Fruit fly (Drosophila melanogaster) whole organism, wandering third instar larva: ENCODE results near the gene CycJ.

Experiments
- Dfd ChIP-seq: fragments of >200 bp; optimal IDR thresholded peaks from 2 replicates; lab custom pipeline; 2017; ENCODE audit warnings: missing biosample characterization, missing genetic modification characterization
- HLH106 ChIP-seq: fragments of 200-800 bp; optimal IDR thresholded peaks from 3 replicates; lab custom pipeline; 2019; ENCODE audit warnings: missing biosample characterization, mild to moderate bottlenecking, missing genetic modification characterization, moderate library complexity
- Hr78 ChIP-seq: fragments of >200 bp; optimal IDR thresholded peaks from 2 replicates; lab custom pipeline; 2017; ENCODE audit warnings: missing biosample characterization, missing genetic modification characterization
- Myc ChIP-seq: fragments of >200 bp; optimal IDR thresholded peaks from 2 replicates; lab custom pipeline; 2017
- h ChIP-seq: fragments of 200-800 bp; sonication (Bioruptor generic); optimal IDR thresholded peaks from 3 replicates; lab custom pipeline; 2016; ENCODE audit warnings: missing biosample characterization, mild to moderate bottlenecking, missing genetic modification characterization
- usp ChIP-seq: fragments of >200 bp; optimal IDR thresholded peaks from 2 replicates; lab custom pipeline; 2017; ENCODE audit warnings: missing biosample characterization, missing genetic modification characterization

DNA sequence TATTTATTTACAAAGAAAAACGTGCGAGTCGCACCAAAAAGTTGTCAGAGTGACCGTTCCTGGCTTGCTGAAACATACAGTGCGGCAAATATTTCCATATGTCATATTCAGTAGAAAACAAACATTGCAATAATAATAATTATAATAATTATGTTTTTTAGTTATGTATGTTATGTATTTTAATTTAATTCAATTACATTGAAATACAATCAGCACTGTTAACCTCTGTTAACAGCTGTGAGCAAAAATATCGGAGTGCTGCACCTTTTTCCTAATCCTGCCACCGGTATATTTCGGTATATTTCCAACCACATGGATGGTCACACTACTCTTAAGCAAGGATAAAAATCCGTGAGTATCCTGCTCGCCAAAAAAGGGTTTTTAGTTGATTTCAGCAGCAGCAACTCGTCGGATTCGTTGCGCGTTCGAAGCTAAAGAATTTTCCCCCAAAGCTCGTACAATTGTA lies 5.9 kb downstream of the CycJ start, which contains the start of the genes CG32267 and CG42324:
- TF ChIP-seq h (GFP tag; lab: Kevin White, UChicago) (no peak), Dfd (no peak), Hr78 (GFP tag; lab: Kevin White, UChicago) (no peak), usp (GFP tag; lab: Kevin White, UChicago) (no peak), Myc (no peak), HLH106 (no peak)
